Worm (Caenorhabditis elegans): ENCODE results near the gene unc-39.

The unc-39 gene

DNA sequence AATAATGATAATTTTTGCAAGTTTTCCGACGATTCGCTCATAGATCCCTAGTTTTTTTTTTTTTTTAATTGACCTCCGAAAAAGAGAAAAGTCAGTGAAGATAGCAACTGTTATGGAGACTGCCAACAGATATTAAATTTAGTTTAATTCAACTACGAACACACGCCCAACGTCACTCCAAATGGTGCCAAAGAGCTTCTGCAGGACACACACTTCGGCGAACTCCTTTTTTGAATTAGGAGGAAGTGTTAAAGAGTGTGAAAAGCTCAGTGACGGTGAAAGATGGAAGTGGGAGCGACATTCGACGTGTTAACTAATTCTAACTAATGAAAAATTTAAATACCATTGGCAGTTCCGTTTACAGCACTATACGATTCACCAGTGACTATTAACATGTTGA is 39.1 kb downstream of the unc-39 start:
- no peak for TF ChIP-seq lir-1 (GFP tag; conservative IDR thresholded peaks at IDR 0.05)
- TF ChIP-seq ccch-3 (GFP tag; optimal IDR thresholded peaks at IDR 0.05), result no peak
- 0 out of 2 replicates have a peak, but pooled peaks have one; percentile 42 for TF ChIP-seq ekl-4 (GFP tag; IDR thresholded peaks at IDR 0.05)
- TF ChIP-seq Y79H2A.3 (GFP tag; conservative IDR thresholded peaks at IDR 0.05), result no peak
- TF ChIP-seq ceh-79 (tag; optimal IDR thresholded peaks at IDR 0.05), result peak; percentile 12
- TF ChIP-seq cebp-1 (GFP tag; IDR thresholded peaks at IDR 0.05), result no peak; the same call in 1 of the 2 replicates
- peak; percentile 31 for TF ChIP-seq cebp-1 (tag; optimal IDR thresholded peaks at IDR 0.05)
- peak; percentile 22 for TF ChIP-seq F49E8.2 (tag; optimal IDR thresholded peaks at IDR 0.05; ENCODE audit: insufficient read depth)
- TF ChIP-seq madf-10 (tag; optimal IDR thresholded peaks at IDR 0.05), result no peak
- no peak for TF ChIP-seq dpff-1 (tag; optimal IDR thresholded peaks at IDR 0.05)
- TF ChIP-seq hsf-1 (GFP tag; IDR thresholded peaks at IDR 0.05), result 0 out of 2 replicates have a peak, but pooled peaks have one; percentile 32
- TF ChIP-seq egl-18 (GFP tag; IDR thresholded peaks at IDR 0.05), result no peak
- peak; percentile 0 for TF ChIP-seq tlf-1 (GFP tag; optimal IDR thresholded peaks at IDR 0.05)
- peak; percentile 29 for TF ChIP-seq die-1 (tag; optimal IDR thresholded peaks at IDR 0.05)
- TF ChIP-seq attf-5 (GFP tag; optimal IDR thresholded peaks at IDR 0.05), result no peak
- TF ChIP-seq madf-3 (GFP tag; IDR thresholded peaks at IDR 0.05), result peak; percentile 13; the same call in 1 of the 2 replicates
- TF ChIP-seq snpc-4 (GFP tag; optimal IDR thresholded peaks at IDR 0.05), result no peak
- TF ChIP-seq snpc-4 (tag; optimal IDR thresholded peaks at IDR 0.05), result peak in 1 of 4 experiments; percentile 25
- TF ChIP-seq F23B12.7 (tag; optimal IDR thresholded peaks at IDR 0.05; ENCODE audit: insufficient read depth), result no peak
- no peak for TF ChIP-seq xnd-1 (tag; optimal IDR thresholded peaks at IDR 0.05)
- no peak for TF ChIP-seq fkh-3 (tag; optimal IDR thresholded peaks at IDR 0.05)
- peak; percentile 65 for TF ChIP-seq nhr-90 (tag; optimal IDR thresholded peaks at IDR 0.05)
- no peak; the same call in 1 of the 2 replicates for TF ChIP-seq hmg-1.2 (GFP tag; IDR thresholded peaks at IDR 0.05)
- TF ChIP-seq ama-1 (optimal IDR thresholded peaks at IDR 0.05), result peak; percentile 43
- peak in 1 of 2 experiments; percentile 60 for TF ChIP-seq ama-1 (GFP tag; optimal IDR thresholded peaks at IDR 0.05)
- no peak for TF ChIP-seq nfya-2 (GFP tag; IDR thresholded peaks at IDR 0.05)
- 0 out of 2 replicates have a peak, but pooled peaks have one; percentile 40 for TF ChIP-seq nfyb-1 (GFP tag; IDR thresholded peaks at IDR 0.05)
- no peak for TF ChIP-seq egrh-3 (GFP tag; IDR thresholded peaks at IDR 0.05)
- TF ChIP-seq ztf-26 (tag; optimal IDR thresholded peaks at IDR 0.05), result no peak
- TF ChIP-seq lin-26 (GFP tag; IDR thresholded peaks at IDR 0.05), result 0 out of 2 replicates have a peak, but pooled peaks have one; percentile 12

DNA sequence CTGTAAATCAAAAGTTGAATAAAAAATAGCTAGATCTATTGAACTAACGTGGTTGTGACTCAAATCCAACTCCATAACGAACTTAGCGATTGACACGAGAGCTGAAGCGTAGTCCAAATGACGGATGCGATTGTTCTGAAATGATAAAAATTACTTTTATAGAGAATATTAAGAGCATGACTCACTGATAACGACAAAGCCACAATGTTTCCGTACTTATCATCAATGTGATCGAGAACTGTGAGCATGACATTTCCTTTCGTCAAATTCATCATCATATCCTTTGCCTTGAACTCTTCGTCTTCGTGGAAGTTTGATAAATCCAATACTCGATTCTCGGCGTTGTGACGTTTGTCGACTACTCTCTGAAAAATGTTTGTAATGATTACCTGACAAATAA is 41.2 kb downstream of the unc-39 start:
- no peak for TF ChIP-seq lin-35 (GFP tag; optimal IDR thresholded peaks at IDR 0.05)
- TF ChIP-seq nhr-80 (tag; optimal IDR thresholded peaks at IDR 0.05), result peak; percentile 73
- TF ChIP-seq nhr-27 (tag; optimal IDR thresholded peaks at IDR 0.05), result no peak
- no peak for TF ChIP-seq madf-6 (GFP tag; IDR thresholded peaks at IDR 0.05)
- no peak for TF ChIP-seq gei-17 (GFP tag; optimal IDR thresholded peaks at IDR 0.05)
- no peak for TF ChIP-seq attf-6 (GFP tag; IDR thresholded peaks at IDR 0.05)

DNA sequence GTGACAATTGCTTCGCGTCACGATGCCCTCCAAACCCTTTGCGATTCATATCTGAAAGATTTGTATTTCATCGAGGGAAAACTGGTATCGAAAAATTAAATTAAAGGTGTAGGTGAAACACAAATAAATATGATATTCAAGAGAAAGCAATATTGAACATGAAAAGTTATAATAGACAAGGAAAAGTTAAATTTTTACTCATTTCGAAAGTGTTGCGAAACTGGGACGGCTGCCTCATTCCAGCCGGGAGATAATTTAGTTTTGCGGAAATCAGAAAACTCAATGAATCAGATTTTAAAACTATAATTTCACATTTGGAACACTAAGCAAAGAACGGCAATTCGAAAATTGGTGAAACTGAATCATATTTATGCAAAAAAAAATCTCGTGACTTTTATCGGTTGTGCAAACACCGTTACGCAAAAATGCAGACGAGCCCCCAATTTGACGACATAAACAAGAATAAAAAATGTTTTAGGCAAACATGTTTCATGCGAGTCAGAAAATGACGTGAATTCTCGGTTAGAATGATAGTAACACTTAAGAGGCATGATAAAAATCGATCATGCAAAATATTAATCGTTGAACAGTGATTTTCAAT is 42.2 kb downstream of the unc-39 start, which contains the start of the genes nxf-1 and C15H11.11:
nxf-1 (minus strand) TSS at position 51 of the 601 bp plus-strand sequence.
C15H11.11 (plus strand) TSS at position 536 of the 601 bp plus-strand sequence.
- TF ChIP-seq ztf-3 (GFP tag; optimal IDR thresholded peaks at IDR 0.05) (no peak), ZK185.1 (tag; optimal IDR thresholded peaks at IDR 0.05; ENCODE audit: poor library complexity, severe bottlenecking) (peak; percentile 74), F23B12.7 (tag; optimal IDR thresholded peaks at IDR 0.05; ENCODE audit: insufficient read depth) (peak; percentile 51), ama-1 (optimal IDR thresholded peaks at IDR 0.05) (peak; percentile 6), ama-1 (GFP tag; optimal IDR thresholded peaks at IDR 0.05) (no peak), madf-10 (tag; optimal IDR thresholded peaks at IDR 0.05) (no peak), atf-7 (tag; optimal IDR thresholded peaks at IDR 0.05) (peak; percentile 73), pbrm-1 (GFP tag; IDR thresholded peaks at IDR 0.05) (0 out of 2 replicates have a peak, but pooled peaks have one; percentile 13), athp-1 (tag; optimal IDR thresholded peaks at IDR 0.05) (no peak), ekl-4 (GFP tag; IDR thresholded peaks at IDR 0.05) (0 out of 2 replicates have a peak, but pooled peaks have one; percentile 31), ztf-28 (GFP tag; IDR thresholded peaks at IDR 0.05) (no peak), madf-3 (GFP tag; IDR thresholded peaks at IDR 0.05) (no peak), Y53F4B.3 (GFP tag; IDR thresholded peaks at IDR 0.05) (no peak), snpc-1.3 (tag; optimal IDR thresholded peaks at IDR 0.05; ENCODE audit: insufficient read depth) (peak; percentile 29), F55B11.4 (tag; optimal IDR thresholded peaks at IDR 0.05; ENCODE audit: borderline replicate concordance, insufficient read depth) (no peak), mcd-1 (GFP tag; IDR thresholded peaks at IDR 0.05) (peak; percentile 66)

Measured in whole organism, young adult.